3 fruit fly cellular contexts compared by ENCODE assay signal in the genomic region with DNA sequence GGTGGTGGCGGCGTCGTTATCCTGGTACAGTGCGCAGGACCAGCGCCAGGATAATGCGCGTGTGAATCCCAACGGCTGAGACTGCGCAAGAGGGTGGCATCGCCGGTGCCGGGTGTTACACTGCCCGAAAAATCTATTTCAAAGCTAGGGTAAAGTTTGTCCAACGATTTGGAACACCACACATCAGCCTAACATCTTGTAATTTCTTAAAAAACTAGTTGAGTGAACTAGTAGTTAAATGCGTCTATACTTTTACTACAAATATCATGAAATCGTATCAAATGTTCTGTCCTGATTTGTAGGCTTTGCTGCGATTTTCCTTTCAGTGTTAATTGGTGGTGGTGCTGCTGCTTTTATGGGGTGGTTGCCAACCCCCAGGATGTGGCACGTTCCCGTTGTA.
A peak's percentile ranks its signal among the peaks of the same experiment; 100 is the strongest.
TF ChIP-seq lines count a peak whose summit lies in the region.

No protein-coding gene starts in this region.

- no peak for TF ChIP-seq CTCF in whole organism, embryonic (GFP tag; optimal IDR thresholded peaks at IDR 0.05; lab: Kevin White, UChicago)

TF ChIP-seq in whole organism, embryonic, 481 proteins besides CTCF, POLR2A, EP300 and RAD21 (continues in another document):
- TF ChIP-seq CG12391 (tag; optimal IDR thresholded peaks at IDR 0.05; lab: Kevin White, UChicago): peak; percentile 53
- TF ChIP-seq exex (tag; optimal IDR thresholded peaks at IDR 0.05; lab: Kevin White, UChicago): no peak
- peak; percentile 63 for TF ChIP-seq ara (GFP tag; IDR thresholded peaks at IDR 0.05; lab: Robert Waterston, UW)
- TF ChIP-seq jumu (GFP tag; optimal IDR thresholded peaks at IDR 0.05; lab: Kevin White, UChicago): peak; percentile 10
- TF ChIP-seq CG7357 (GFP tag; IDR thresholded peaks at IDR 0.05; lab: Robert Waterston, UW): no peak
- TF ChIP-seq otp (GFP tag; IDR thresholded peaks at IDR 0.05; lab: Robert Waterston, UW): 0 out of 3 replicates have a peak, but pooled peaks have one; percentile 10
- peak; percentile 9 for TF ChIP-seq CG8290 (GFP tag; optimal IDR thresholded peaks at IDR 0.05; lab: Kevin White, UChicago)
- TF ChIP-seq CG8290 (tag; optimal IDR thresholded peaks at IDR 0.05; lab: Kevin White, UChicago): no peak
- TF ChIP-seq Stat92E (GFP tag; optimal IDR thresholded peaks at IDR 0.05; lab: Kevin White, UChicago): peak in 1 of 3 experiments; percentile 18
- TF ChIP-seq CoRest (tag; optimal IDR thresholded peaks at IDR 0.05; lab: Kevin White, UChicago): peak; percentile 56
- no peak for TF ChIP-seq pita (GFP tag; optimal IDR thresholded peaks at IDR 0.05; lab: Kevin White, UChicago)
- peak; percentile 52 for TF ChIP-seq D19A (tag; optimal IDR thresholded peaks at IDR 0.05; lab: Kevin White, UChicago)
- no peak for TF ChIP-seq MESR4 (GFP tag; optimal IDR thresholded peaks at IDR 0.05; lab: Kevin White, UChicago)
- TF ChIP-seq ac (GFP tag; optimal IDR thresholded peaks at IDR 0.05; lab: Kevin White, UChicago): peak; percentile 3
- peak; percentile 24 for TF ChIP-seq CG13775 (GFP tag; optimal IDR thresholded peaks at IDR 0.05; lab: Kevin White, UChicago)
- peak; percentile 44 for TF ChIP-seq CG11504 (tag; optimal IDR thresholded peaks at IDR 0.05; lab: Kevin White, UChicago)
- TF ChIP-seq CG3065 (GFP tag; optimal IDR thresholded peaks at IDR 0.05; lab: Kevin White, UChicago): no peak
- TF ChIP-seq Deaf1 (tag; optimal IDR thresholded peaks at IDR 0.05; lab: Kevin White, UChicago): no peak
- peak; percentile 19; the same call in 1 of the 2 replicates for TF ChIP-seq H2.0 (GFP tag; IDR thresholded peaks at IDR 0.05; lab: Robert Waterston, UW)
- 0 out of 3 replicates have a peak, but pooled peaks have one; percentile 21 for TF ChIP-seq CG11695 (GFP tag; IDR thresholded peaks at IDR 0.05; lab: Robert Waterston, UW)
- no peak for TF ChIP-seq Abd-B (GFP tag; optimal IDR thresholded peaks at IDR 0.05; lab: Kevin White, UChicago)
- TF ChIP-seq Nf-YA (GFP tag; IDR thresholded peaks at IDR 0.05; lab: Robert Waterston, UW): no peak
- no peak for TF ChIP-seq Rfx (GFP tag; IDR thresholded peaks at IDR 0.05; lab: Robert Waterston, UW)
- TF ChIP-seq CG2199 (GFP tag; IDR thresholded peaks at IDR 0.05; lab: Robert Waterston, UW): no peak
- peak; percentile 74 for TF ChIP-seq CG2712 (tag; optimal IDR thresholded peaks at IDR 0.05; lab: Kevin White, UChicago)
- peak; percentile 31 for TF ChIP-seq az2 (GFP tag; optimal IDR thresholded peaks at IDR 0.05; lab: Kevin White, UChicago)
- TF ChIP-seq fd96Cb (tag; optimal IDR thresholded peaks at IDR 0.05; lab: Kevin White, UChicago): peak; percentile 33
- no peak for TF ChIP-seq CG3163 (GFP tag; optimal IDR thresholded peaks at IDR 0.05; lab: Kevin White, UChicago)

TF ChIP-seq in whole organism, prepupa, 60 proteins besides CTCF, POLR2A, EP300 and RAD21:
- TF ChIP-seq esn (GFP tag; optimal IDR thresholded peaks at IDR 0.05; lab: Kevin White, UChicago) (peak; percentile 22), achi (GFP tag; optimal IDR thresholded peaks at IDR 0.05; lab: Kevin White, UChicago) (no peak), Hr39 (GFP tag; optimal IDR thresholded peaks at IDR 0.05; lab: Kevin White, UChicago) (peak; percentile 7), CG31627 (GFP tag; optimal IDR thresholded peaks at IDR 0.05; lab: Kevin White, UChicago) (peak; percentile 8), fd59A (GFP tag; optimal IDR thresholded peaks at IDR 0.05; lab: Kevin White, UChicago) (no peak), svp (GFP tag; lab: Kevin White, UChicago) (peak; percentile 50), Met (GFP tag; optimal IDR thresholded peaks at IDR 0.05; lab: Kevin White, UChicago) (peak; percentile 14)

TF ChIP-seq in whole organism, wandering third instar larva, 38 proteins besides CTCF, POLR2A, EP300 and RAD21:
- TF ChIP-seq dmrt93B (GFP tag; optimal IDR thresholded peaks at IDR 0.05; lab: Kevin White, UChicago) (no peak), Hr83 (GFP tag; optimal IDR thresholded peaks at IDR 0.05; lab: Kevin White, UChicago; ENCODE audit: poor library complexity, severe bottlenecking) (no peak), dsf (GFP tag; optimal IDR thresholded peaks at IDR 0.05; lab: Kevin White, UChicago; ENCODE audit: borderline replicate concordance) (no peak), GATAd (GFP tag; optimal IDR thresholded peaks at IDR 0.05; lab: Kevin White, UChicago) (no peak), CrebA (GFP tag; optimal IDR thresholded peaks at IDR 0.05; lab: Kevin White, UChicago; ENCODE audit: borderline replicate concordance) (no peak), usp (GFP tag; optimal IDR thresholded peaks at IDR 0.05; lab: Kevin White, UChicago) (no peak), jim (GFP tag; optimal IDR thresholded peaks at IDR 0.05; lab: Kevin White, UChicago) (no peak), foxo (GFP tag; optimal IDR thresholded peaks at IDR 0.05; lab: Kevin White, UChicago) (peak in 1 of 2 experiments; percentile 6), lola (GFP tag; optimal IDR thresholded peaks at IDR 0.05; lab: Kevin White, UChicago) (no peak), brk (GFP tag; optimal IDR thresholded peaks at IDR 0.05; lab: Kevin White, UChicago) (no peak), Hr78 (GFP tag; optimal IDR thresholded peaks at IDR 0.05; lab: Kevin White, UChicago) (no peak), Jra (GFP tag; optimal IDR thresholded peaks at IDR 0.05; lab: Kevin White, UChicago) (no peak), Hnf4 (GFP tag; optimal IDR thresholded peaks at IDR 0.05; lab: Kevin White, UChicago) (no peak), ey (GFP tag; optimal IDR thresholded peaks at IDR 0.05; lab: Kevin White, UChicago) (no peak), h (GFP tag; optimal IDR thresholded peaks at IDR 0.05; lab: Kevin White, UChicago) (no peak), br (GFP tag; optimal IDR thresholded peaks at IDR 0.05; lab: Kevin White, UChicago) (no peak), HLH106 (tag; optimal IDR thresholded peaks at IDR 0.05; lab: Kevin White, UChicago) (peak; percentile 13), Dfd (GFP tag; optimal IDR thresholded peaks at IDR 0.05; lab: Kevin White, UChicago) (no peak), pan (optimal IDR thresholded peaks at IDR 0.05; lab: Kevin White, UChicago) (no peak), Sp1 (GFP tag; optimal IDR thresholded peaks at IDR 0.05; lab: Kevin White, UChicago) (peak; percentile 4), N (GFP tag; optimal IDR thresholded peaks at IDR 0.05; lab: Kevin White, UChicago) (no peak), Dif (GFP tag; optimal IDR thresholded peaks at IDR 0.05; lab: Kevin White, UChicago; ENCODE audit: partially characterized antibody) (no peak), sv (GFP tag; optimal IDR thresholded peaks at IDR 0.05; lab: Kevin White, UChicago) (no peak), woc (GFP tag; optimal IDR thresholded peaks at IDR 0.05; lab: Kevin White, UChicago) (peak; percentile 11), Myc (optimal IDR thresholded peaks at IDR 0.05; lab: Kevin White, UChicago) (no peak), Mio (GFP tag; optimal IDR thresholded peaks at IDR 0.05; lab: Kevin White, UChicago) (no peak), rgr (GFP tag; optimal IDR thresholded peaks at IDR 0.05; lab: Kevin White, UChicago) (no peak), Vsx2 (GFP tag; optimal IDR thresholded peaks at IDR 0.05; lab: Kevin White, UChicago; ENCODE audit: partially characterized antibody) (no peak), psq (GFP tag; optimal IDR thresholded peaks at IDR 0.05; lab: Kevin White, UChicago) (no peak), tai (GFP tag; optimal IDR thresholded peaks at IDR 0.05; lab: Kevin White, UChicago) (no peak), fru (GFP tag; optimal IDR thresholded peaks at IDR 0.05; lab: Kevin White, UChicago) (peak; percentile 12), Rel (GFP tag; optimal IDR thresholded peaks at IDR 0.05; lab: Kevin White, UChicago) (no peak), Rel (tag; optimal IDR thresholded peaks at IDR 0.05; lab: Kevin White, UChicago) (no peak), dl (GFP tag; optimal IDR thresholded peaks at IDR 0.05; lab: Kevin White, UChicago; ENCODE audit: insufficient read depth in 1 of 2, partially characterized antibody in 2 of 2) (no peak), CG32264 (GFP tag; optimal IDR thresholded peaks at IDR 0.05; lab: Kevin White, UChicago) (no peak), Abd-B (GFP tag; optimal IDR thresholded peaks at IDR 0.05; lab: Kevin White, UChicago) (no peak), sage (GFP tag; optimal IDR thresholded peaks at IDR 0.05; lab: Kevin White, UChicago) (no peak), CG9705 (GFP tag; optimal IDR thresholded peaks at IDR 0.05; lab: Kevin White, UChicago) (no peak), OdsH (GFP tag; optimal IDR thresholded peaks at IDR 0.05; lab: Kevin White, UChicago) (no peak)

Comparison
In these comparisons a context has a peak if more than half of its experiments do, and no peak if none do; other contexts are left out.
1. Of the 7 proteins assayed by ChIP-seq in both whole organism, embryonic and whole organism, prepupa: peak only in whole organism, embryonic: Blimp-1 and Sox102F; only in whole organism, prepupa: Hr39; in both: none; in neither: 4.